Worm (Caenorhabditis elegans) whole organism, L2 larva: ENCODE data around the gene srx-23.

Experiments
- ZK546.5 ChIP-seq: sonication (generic microtip); optimal IDR thresholded peaks from 2 replicates; lab custom pipeline; 2017; ENCODE audit warnings: missing biosample characterization, missing genetic modification characterization
- alr-1 ChIP-seq: fragments of 150-350 bp; optimal IDR thresholded peaks from 2 replicates; lab custom pipeline; 2014; ENCODE audit warnings: missing biosample characterization, missing genetic modification characterization
- egl-27 ChIP-seq: sonication (generic microtip); optimal IDR thresholded peaks from 3 replicates; lab custom pipeline; 2017; ENCODE audit warnings: missing biosample characterization, missing genetic modification reagents, missing genetic modification characterization
- elt-1 ChIP-seq: fragments of 150-350 bp; optimal IDR thresholded peaks from 2 replicates; lab custom pipeline; 2014; ENCODE audit warnings: missing biosample characterization, missing genetic modification characterization
- elt-3 ChIP-seq: sonication (generic microtip); optimal IDR thresholded peaks from 2 replicates; lab custom pipeline; 2017; ENCODE audit warnings: missing biosample characterization, missing genetic modification characterization
- gmeb-1 ChIP-seq: fragments of 150-350 bp; optimal IDR thresholded peaks from 2 replicates; lab custom pipeline; 2014; ENCODE audit warnings: missing biosample characterization, missing genetic modification characterization
- mab-5 ChIP-seq: fragments of 150-350 bp; optimal IDR thresholded peaks from 2 replicates; lab custom pipeline; 2014; ENCODE audit warnings: missing biosample characterization, missing genetic modification characterization
- nhr-11 ChIP-seq: fragments of 150-350 bp; optimal IDR thresholded peaks from 2 replicates; lab custom pipeline; 2014; ENCODE audit warnings: missing biosample characterization, missing genetic modification characterization
- nhr-12 ChIP-seq: fragments of 150-350 bp; optimal IDR thresholded peaks from 2 replicates; lab custom pipeline; 2014; ENCODE audit warnings: missing biosample characterization, missing genetic modification characterization
- nhr-23 ChIP-seq: fragments of 150-350 bp; optimal IDR thresholded peaks from 2 replicates; lab custom pipeline; 2014; ENCODE audit warnings: missing biosample characterization, missing genetic modification reagents, missing genetic modification characterization
- nhr-237 ChIP-seq: fragments of 150-350 bp; optimal IDR thresholded peaks from 2 replicates; lab custom pipeline; 2014; ENCODE audit warnings: missing biosample characterization, missing genetic modification characterization
- sem-4 ChIP-seq: fragments of 150-350 bp; optimal IDR thresholded peaks from 2 replicates; lab custom pipeline; 2014; ENCODE audit warnings: missing biosample characterization, missing genetic modification reagents, missing genetic modification characterization
- zag-1 ChIP-seq: fragments of 150-350 bp; optimal IDR thresholded peaks from 2 replicates; lab custom pipeline; 2014; ENCODE audit warnings: missing biosample characterization, missing genetic modification characterization

DNA sequence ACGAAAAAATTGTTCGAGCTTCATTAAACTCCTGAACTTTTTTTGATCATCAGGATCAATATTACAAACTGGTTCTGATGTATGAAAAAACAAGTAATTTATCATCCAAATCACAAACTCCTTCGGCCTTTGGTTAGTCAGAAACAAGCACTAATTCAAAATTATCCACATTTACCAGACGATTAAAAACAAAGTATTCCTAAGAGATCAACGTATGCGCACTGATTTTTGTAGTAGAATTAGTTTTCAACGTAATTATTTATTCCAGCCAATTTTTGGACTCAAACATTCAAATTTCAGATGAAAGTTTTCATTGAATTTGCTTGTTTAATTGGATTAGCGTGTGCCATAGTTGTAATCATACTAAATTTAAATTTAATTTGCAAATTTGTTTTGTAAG, 24.8 kb downstream of the srx-23 start, which contains the start of gene srbc-38:
- no peak for TF ChIP-seq nhr-11 (tag; lab: Kevin White, UChicago)
- no peak for TF ChIP-seq sem-4 (tag; lab: Kevin White, UChicago)
- TF ChIP-seq zag-1 (tag; lab: Kevin White, UChicago) = no peak
- no peak for TF ChIP-seq egl-27 (tag; lab: Kevin White, UChicago)
- no peak for TF ChIP-seq nhr-12 (tag; lab: Kevin White, UChicago)
- TF ChIP-seq ZK546.5 (tag; lab: Kevin White, UChicago) = no peak
- no peak for TF ChIP-seq nhr-23
- no peak for TF ChIP-seq nhr-237 (tag; lab: Kevin White, UChicago)
- TF ChIP-seq elt-3 (tag; lab: Kevin White, UChicago) = no peak
- TF ChIP-seq alr-1 = no peak
- TF ChIP-seq mab-5 = no peak
- no peak for TF ChIP-seq elt-1 (tag; lab: Kevin White, UChicago)
- no peak for TF ChIP-seq gmeb-1 (tag; lab: Kevin White, UChicago)
